Fruit fly (Drosophila melanogaster) whole organism, embryonic: ENCODE data around the gene ATPsyngamma.
A peak's percentile ranks its signal among the peaks of the same experiment; 100 is the strongest.

Experiments used
- Abd-B ChIP-seq: fragments of 200-800 bp; sonication (Bioruptor generic); optimal IDR thresholded peaks from 2 replicates; lab custom pipeline; 2018; ENCODE audit warnings: missing biosample characterization, mild to moderate bottlenecking, missing genetic modification characterization, moderate library complexity
- B-H2 ChIP-seq: fragments of 200-800 bp; sonication (Bioruptor generic); optimal IDR thresholded peaks from 2 replicates; lab custom pipeline; 2018; ENCODE audit warnings: missing biosample characterization, mild to moderate bottlenecking, missing genetic modification characterization
- CG11093 ChIP-seq: fragments of 200-800 bp; sonication (Bioruptor generic); IDR thresholded peaks from 3 replicates; pipeline ENCODE4 v1.3.6; 2022; ENCODE audit warnings: missing biosample characterization, missing genetic modification characterization
- CG11247 ChIP-seq: fragments of 200-800 bp; sonication (Bioruptor generic); IDR thresholded peaks from 2 replicates; pipeline ENCODE4 v1.3.6; 2022; ENCODE audit warnings: missing biosample characterization, missing genetic modification characterization
- CG11504 ChIP-seq: fragments of 200-800 bp; sonication (Bioruptor generic); optimal IDR thresholded peaks from 3 replicates; lab custom pipeline; 2019; ENCODE audit warnings: missing biosample characterization, mild to moderate bottlenecking, missing genetic modification characterization, moderate library complexity
- CG11695 ChIP-seq: fragments of 200-800 bp; sonication (Bioruptor generic); IDR thresholded peaks from 3 replicates; pipeline ENCODE4 v1.3.6; 2022; ENCODE audit warnings: missing biosample characterization, missing genetic modification characterization
- CG12155 ChIP-seq: fragments of 200-800 bp; sonication (Bioruptor generic); optimal IDR thresholded peaks from 3 replicates; lab custom pipeline; 2016; ENCODE audit warnings: missing biosample characterization, missing genetic modification characterization
- CG12744 ChIP-seq: fragments of 200-800 bp; sonication (Bioruptor generic); optimal IDR thresholded peaks from 2 replicates; lab custom pipeline; 2016; ENCODE audit warnings: missing biosample characterization, missing genetic modification characterization
- CG14050 ChIP-seq: fragments of 200-800 bp; sonication (Bioruptor generic); IDR thresholded peaks from 3 replicates; pipeline ENCODE4 v1.3.6; 2022; ENCODE audit warnings: missing biosample characterization, missing genetic modification characterization
- CG17361 ChIP-seq: fragments of 200-800 bp; sonication (Bioruptor generic); IDR thresholded peaks from 3 replicates; pipeline ENCODE4 v1.3.6; 2022; ENCODE audit warnings: missing biosample characterization, missing genetic modification characterization
- CG31388 ChIP-seq: fragments of 200-800 bp; sonication (Bioruptor generic); optimal IDR thresholded peaks from 2 replicates; lab custom pipeline; 2016; ENCODE audit warnings: missing biosample characterization, missing genetic modification characterization
- CG34224 ChIP-seq: fragments of 200-800 bp; sonication (Bioruptor generic); IDR thresholded peaks from 3 replicates; pipeline ENCODE4 v1.3.6; 2022; ENCODE audit warnings: missing biosample characterization, missing genetic modification characterization; ENCODE audit not compliant: partially characterized antibody
- CG3726 ChIP-seq: fragments of 200-800 bp; sonication (Bioruptor generic); IDR thresholded peaks from 3 replicates; pipeline ENCODE4, ENCODE4 v1.3.6; 2022; ENCODE audit warnings: missing biosample characterization, missing genetic modification characterization
- Dp ChIP-seq: fragments of 200-800 bp; sonication (Bioruptor generic); optimal IDR thresholded peaks from 2 replicates; lab custom pipeline; 2018; ENCODE audit warnings: missing biosample characterization, mild to moderate bottlenecking, missing genetic modification characterization, moderate library complexity
- Dref ChIP-seq: fragments of 200-800 bp; sonication (Bioruptor generic); IDR thresholded peaks from 2 replicates; pipeline ENCODE4 v1.3.6; 2022; ENCODE audit warnings: missing biosample characterization, missing genetic modification characterization
- Elba2 ChIP-seq: fragments of 200-800 bp; sonication (Bioruptor generic); optimal IDR thresholded peaks from 3 replicates; lab custom pipeline; 2016; ENCODE audit warnings: missing biosample characterization, missing genetic modification characterization
- Ets97D ChIP-seq: fragments of 200-800 bp; sonication (Bioruptor generic); optimal IDR thresholded peaks from 3 replicates; lab custom pipeline; 2016; ENCODE audit warnings: missing biosample characterization, missing genetic modification characterization
- Fer1 ChIP-seq: fragments of 200-800 bp; sonication (Bioruptor generic); optimal IDR thresholded peaks from 2 replicates; lab custom pipeline; 2017; ENCODE audit warnings: missing biosample characterization, mild to moderate bottlenecking, missing genetic modification characterization
- H15 ChIP-seq: fragments of 200-800 bp; sonication (Bioruptor generic); IDR thresholded peaks from 3 replicates; pipeline ENCODE4 v1.3.6; 2022; ENCODE audit warnings: missing biosample characterization, missing genetic modification characterization
- Hsf ChIP-seq: fragments of 200-800 bp; sonication (Bioruptor generic); optimal IDR thresholded peaks from 3 replicates; lab custom pipeline; 2016; ENCODE audit warnings: missing biosample characterization, missing genetic modification characterization
- Opbp ChIP-seq: fragments of 200-800 bp; sonication (Bioruptor generic); IDR thresholded peaks from 3 replicates; pipeline ENCODE4 v1.3.6; 2022; ENCODE audit warnings: missing biosample characterization, missing genetic modification characterization; ENCODE audit not compliant: partially characterized antibody
- Ptx1 ChIP-seq: fragments of 200-800 bp; sonication (Bioruptor generic); IDR thresholded peaks from 2 replicates; pipeline ENCODE4 v1.3.6; 2022; ENCODE audit warnings: missing biosample characterization, missing genetic modification characterization
- Ravus ChIP-seq: fragments of 200-800 bp; sonication (Bioruptor generic); IDR thresholded peaks from 2 replicates; pipeline ENCODE4 v1.3.6; 2022; ENCODE audit warnings: missing biosample characterization, missing genetic modification characterization
- Side ChIP-seq: fragments of 200-800 bp; sonication (Bioruptor generic); optimal IDR thresholded peaks from 2 replicates; lab custom pipeline; 2016; ENCODE audit warnings: missing biosample characterization, missing genetic modification characterization
- Sox102F ChIP-seq: fragments of 200-800 bp; sonication (Bioruptor generic); optimal IDR thresholded peaks from 2 replicates; lab custom pipeline; 2018; ENCODE audit warnings: missing biosample characterization, mild to moderate bottlenecking, missing genetic modification characterization, moderate library complexity
- Ssrp ChIP-seq: fragments of 200-800 bp; sonication (Bioruptor generic); optimal IDR thresholded peaks from 2 replicates; lab custom pipeline; 2018; ENCODE audit warnings: missing biosample characterization, mild to moderate bottlenecking, missing genetic modification characterization, moderate library complexity
- Taf1 ChIP-seq: fragments of 200-800 bp; sonication (Bioruptor generic); IDR thresholded peaks from 2 replicates; pipeline ENCODE4 v1.3.6; 2022; ENCODE audit warnings: missing biosample characterization, missing genetic modification characterization
- Tbp ChIP-seq: fragments of >200 bp; optimal IDR thresholded peaks from 2 replicates; lab custom pipeline; 2018; ENCODE audit warnings: missing biosample characterization, missing genetic modification characterization
- ara ChIP-seq: fragments of 200-800 bp; sonication (Bioruptor generic); IDR thresholded peaks from 2 replicates; pipeline ENCODE4 v1.3.6; 2022; ENCODE audit warnings: missing biosample characterization, missing genetic modification characterization
- ase ChIP-seq: fragments of 200-800 bp; sonication (Bioruptor generic); IDR thresholded peaks from 3 replicates; pipeline ENCODE4 v1.3.6; 2022; ENCODE audit warnings: missing biosample characterization, missing genetic modification characterization
- ash1 ChIP-seq: fragments of 200-800 bp; sonication (Bioruptor generic); optimal IDR thresholded peaks from 2 replicates; lab custom pipeline; 2018; ENCODE audit warnings: missing biosample characterization, mild to moderate bottlenecking, missing genetic modification characterization
- bbx ChIP-seq: fragments of 200-800 bp; sonication (Bioruptor generic); IDR thresholded peaks from 2 replicates; pipeline ENCODE4 v1.3.6; 2022; ENCODE audit warnings: missing biosample characterization, missing genetic modification characterization; ENCODE audit not compliant: partially characterized antibody
- bigmax ChIP-seq: fragments of 200-800 bp; sonication (Bioruptor generic); optimal IDR thresholded peaks from 2 replicates; lab custom pipeline; 2018; ENCODE audit warnings: missing biosample characterization, mild to moderate bottlenecking, missing genetic modification characterization
- cad ChIP-seq: fragments of >200 bp; optimal IDR thresholded peaks from 2 replicates; lab custom pipeline; 2017; ENCODE audit warnings: missing biosample characterization, missing genetic modification characterization
- chif ChIP-seq, 2 experiments: fragments of 200-800 bp; sonication (Bioruptor generic); optimal IDR thresholded peaks; 3 replicates each; lab custom pipeline; 2016; ENCODE audit warnings: missing biosample characterization in 2 of 2, missing genetic modification characterization in 2 of 2
- chn ChIP-seq: fragments of 200-800 bp; sonication (Bioruptor generic); optimal IDR thresholded peaks from 2 replicates; lab custom pipeline; 2016; ENCODE audit warnings: missing biosample characterization, missing genetic modification characterization
- dati ChIP-seq: fragments of 200-800 bp; sonication (Bioruptor generic); IDR thresholded peaks from 2 replicates; pipeline ENCODE4 v1.3.6; 2022; ENCODE audit warnings: missing biosample characterization, missing genetic modification characterization
- dysf ChIP-seq: fragments of 200-800 bp; sonication (Bioruptor generic); IDR thresholded peaks from 3 replicates; pipeline ENCODE4 v1.3.6; 2022; ENCODE audit warnings: missing biosample characterization, missing genetic modification characterization
- lmd ChIP-seq: fragments of 200-800 bp; sonication (Bioruptor generic); IDR thresholded peaks from 2 replicates; pipeline ENCODE4 v1.3.6; 2022; ENCODE audit warnings: missing biosample characterization, missing genetic modification characterization
- nau ChIP-seq: fragments of 200-800 bp; sonication (Bioruptor generic); optimal IDR thresholded peaks from 3 replicates; lab custom pipeline; 2017; ENCODE audit warnings: missing biosample characterization, mild to moderate bottlenecking, missing genetic modification characterization, missing genetic modification reagents
- otp ChIP-seq: fragments of 200-800 bp; sonication (Bioruptor generic); IDR thresholded peaks from 3 replicates; pipeline ENCODE4, ENCODE4 v1.3.6; 2022; ENCODE audit warnings: missing biosample characterization, missing genetic modification characterization
- pan ChIP-seq, 4 experiments: fragments of >200 bp in 3 of 4; fragments of 200-800 bp in 1 of 4; sonication (Bioruptor generic) in 1 of 4; optimal IDR thresholded peaks in 3 of 4; IDR thresholded peaks in 1 of 4; 2 replicates each; pipeline versions ENCODE4 v1.3.6 to Lab custom; 2017 to 2022; ENCODE audit warnings: missing biosample characterization in 2 of 4, missing genetic modification characterization in 2 of 4, mixed read lengths in 1 of 4
- peb ChIP-seq: fragments of 200-800 bp; sonication (Bioruptor generic); IDR thresholded peaks from 2 replicates; pipeline ENCODE4 v1.3.6; 2022; ENCODE audit warnings: missing biosample characterization, missing genetic modification characterization
- pnt ChIP-seq: fragments of 200-800 bp; sonication (Bioruptor generic); optimal IDR thresholded peaks from 3 replicates; lab custom pipeline; 2016; ENCODE audit warnings: missing biosample characterization, missing genetic modification characterization
- prd ChIP-seq, 3 experiments: fragments of >200 bp in 2 of 3; fragments of 200-800 bp in 1 of 3; sonication (Bioruptor generic) in 1 of 3; optimal IDR thresholded peaks in 2 of 3; IDR thresholded peaks in 1 of 3; 2 replicates in 2 of 3; 3 replicates in 1 of 3; pipeline versions ENCODE4 v1.3.6 to Lab custom; 2017 to 2022; ENCODE audit warnings: missing biosample characterization in 1 of 3, missing genetic modification characterization in 1 of 3
- salm ChIP-seq: fragments of 200-800 bp; sonication (Bioruptor generic); optimal IDR thresholded peaks from 2 replicates; lab custom pipeline; 2018; ENCODE audit warnings: missing biosample characterization, mild to moderate bottlenecking, missing genetic modification characterization
- scrt ChIP-seq: fragments of 200-800 bp; sonication (Bioruptor generic); optimal IDR thresholded peaks from 2 replicates; lab custom pipeline; 2018; ENCODE audit warnings: missing biosample characterization, mild to moderate bottlenecking, missing genetic modification characterization, moderate library complexity
- sima ChIP-seq: fragments of 200-800 bp; sonication (Bioruptor generic); optimal IDR thresholded peaks from 2 replicates; lab custom pipeline; 2016; ENCODE audit warnings: missing biosample characterization, missing genetic modification characterization
- stc ChIP-seq: fragments of 200-800 bp; sonication (Bioruptor generic); IDR thresholded peaks from 2 replicates; pipeline ENCODE4 v1.3.6; 2022; ENCODE audit warnings: missing biosample characterization, missing genetic modification characterization
- toy ChIP-seq: fragments of 200-800 bp; sonication (Bioruptor generic); IDR thresholded peaks from 2 replicates; pipeline ENCODE4 v1.3.6; 2022; ENCODE audit warnings: missing biosample characterization, missing genetic modification characterization
- wor ChIP-seq: fragments of 200-800 bp; sonication (Bioruptor generic); IDR thresholded peaks from 2 replicates; pipeline ENCODE4 v1.3.6; 2022; ENCODE audit warnings: missing biosample characterization, missing genetic modification characterization

ATPsyngamma gene

DNA sequence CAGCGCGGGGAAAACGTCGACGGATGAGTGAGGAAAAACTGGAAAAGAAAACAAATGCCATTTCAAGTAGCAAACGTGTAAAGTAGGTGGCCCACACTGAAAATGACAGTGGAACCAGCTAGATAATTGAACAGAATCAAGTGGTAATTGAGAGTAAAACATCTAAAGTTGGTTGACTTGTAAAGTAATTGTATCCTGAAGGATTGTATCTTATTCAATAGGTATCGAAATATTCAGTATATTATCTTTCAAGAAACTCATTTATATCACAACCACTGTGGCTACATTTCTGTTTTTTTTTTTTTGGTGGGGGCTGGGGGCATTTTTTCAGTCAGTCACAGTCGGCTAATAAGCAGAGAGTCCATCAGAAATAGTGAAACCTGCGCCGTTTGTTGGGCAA lies 49.7 kb downstream of the ATPsyngamma start (continued):
- TF ChIP-seq CG3726 (GFP tag; lab: Robert Waterston, UW) (0 out of 3 replicates have a peak, but pooled peaks have one; percentile 49), CG31388 (no peak), CG14050 (no peak), CG12744 (GFP tag; lab: Kevin White, UChicago) (no peak), CG11093 (GFP tag; lab: Robert Waterston, UW) (peak; percentile 41; the same call in 1 of the 3 replicates), ash1 (GFP tag; lab: Kevin White, UChicago) (no peak), ara (GFP tag; lab: Robert Waterston, UW) (peak; percentile 76), CG11695 (GFP tag; lab: Robert Waterston, UW) (peak; percentile 61; the same call in 2 of the 3 replicates), bigmax (GFP tag; lab: Kevin White, UChicago) (no peak), pan (optimal IDR thresholded peaks at IDR 0.05; lab: Kevin White, UChicago) (no peak), pan (GFP tag; optimal IDR thresholded peaks at IDR 0.05 in 1 of 2, IDR thresholded peaks at IDR 0.05 in 1 of 2) (peak in 1 of 2 experiments; percentile 73), Opbp (no peak), CG12155 (no peak), bbx (no peak), Abd-B (no peak), chn (GFP tag; lab: Kevin White, UChicago) (no peak), prd (optimal IDR thresholded peaks at IDR 0.05; lab: Kevin White, UChicago) (no peak), prd (GFP tag; IDR thresholded peaks at IDR 0.05; lab: Robert Waterston, UW) (peak; percentile 63), Hsf (no peak), CG17361 (peak; percentile 66), Fer1 (GFP tag; lab: Kevin White, UChicago) (no peak), Side (GFP tag; lab: Kevin White, UChicago) (peak; percentile 11), otp (GFP tag; lab: Robert Waterston, UW) (peak; percentile 64; the same call in 1 of the 3 replicates), pnt (GFP tag; lab: Kevin White, UChicago) (peak; percentile 70), nau (GFP tag; lab: Kevin White, UChicago) (no peak), chif (GFP tag; optimal IDR thresholded peaks at IDR 0.05; lab: Kevin White, UChicago) (peak in 1 of 2 experiments; percentile 16), toy (no peak), Dref (GFP tag; lab: Robert Waterston, UW) (no peak), Ssrp (tag; lab: Kevin White, UChicago) (no peak), ase (0 out of 3 replicates have a peak, but pooled peaks have one; percentile 19), dati (GFP tag; lab: Robert Waterston, UW) (no peak), CG34224 (GFP tag; lab: Robert Waterston, UW) (no peak), Taf1 (GFP tag; lab: Robert Waterston, UW) (no peak), H15 (peak; percentile 65; the same call in 1 of the 3 replicates), Tbp (GFP tag; lab: Kevin White, UChicago) (no peak), scrt (GFP tag; lab: Kevin White, UChicago) (no peak), wor (GFP tag; lab: Robert Waterston, UW) (0 out of 2 replicates have a peak, but pooled peaks have one; percentile 20), Ravus (GFP tag; lab: Robert Waterston, UW) (no peak), CG11247 (GFP tag; lab: Robert Waterston, UW) (0 out of 2 replicates have a peak, but pooled peaks have one; percentile 6), peb (GFP tag; lab: Robert Waterston, UW) (peak; percentile 51), dysf (GFP tag; lab: Robert Waterston, UW) (peak; percentile 68; the same call in 2 of the 3 replicates), salm (tag; lab: Kevin White, UChicago) (peak; percentile 3), Dp (GFP tag; lab: Kevin White, UChicago) (no peak), lmd (GFP tag; lab: Robert Waterston, UW) (peak; percentile 67), Ets97D (no peak), B-H2 (GFP tag; lab: Kevin White, UChicago) (no peak), stc (GFP tag; lab: Robert Waterston, UW) (peak; percentile 77), Sox102F (peak; percentile 34), Elba2 (GFP tag; lab: Kevin White, UChicago) (no peak), cad (GFP tag; lab: Kevin White, UChicago) (no peak), sima (GFP tag; lab: Kevin White, UChicago) (no peak), Ptx1 (GFP tag; lab: Robert Waterston, UW) (peak; percentile 72), CG11504 (tag; lab: Kevin White, UChicago) (peak; percentile 40)
